Worm (Caenorhabditis elegans) whole organism, young adult: Measurements from ENCODE around the gene tbce-1.

Experiments
- B0035.1 ChIP-seq: sonication (generic microtip); optimal IDR thresholded peaks from 2 replicates; lab custom pipeline; 2016; ENCODE audit warnings: missing genetic modification characterization, mild to moderate bottlenecking, missing compliant biosample characterization, missing genotype, missing genetic modification reagents
- B0261.1 ChIP-seq: sonication (generic microtip); optimal IDR thresholded peaks from 2 replicates; lab custom pipeline; 2016; ENCODE audit warnings: mild to moderate bottlenecking, missing genetic modification characterization, moderate library complexity, missing compliant biosample characterization
- F10E7.11 ChIP-seq: sonication (generic microtip); optimal IDR thresholded peaks from 2 replicates; lab custom pipeline; 2017; ENCODE audit warnings: mild to moderate bottlenecking, missing genetic modification characterization, moderate library complexity, missing compliant biosample characterization
- F22D6.2 ChIP-seq: sonication (generic microtip); optimal IDR thresholded peaks from 2 replicates; lab custom pipeline; 2016; ENCODE audit warnings: mild to moderate bottlenecking, missing genetic modification characterization, missing compliant biosample characterization
- F39B2.1 ChIP-seq: fragments of 200-800 bp; sonication (Bioruptor generic); IDR thresholded peaks from 2 replicates; pipeline ENCODE4 v1.3.6; 2022; ENCODE audit warnings: missing genetic modification reagents, missing genetic modification characterization, missing compliant biosample characterization
- F57C9.4 ChIP-seq: sonication (generic microtip); optimal IDR thresholded peaks from 2 replicates; lab custom pipeline; 2017; ENCODE audit warnings: mild to moderate bottlenecking, missing genetic modification characterization, missing compliant biosample characterization
- K11D2.4 ChIP-seq: fragments of 200-800 bp; sonication (Bioruptor generic); IDR thresholded peaks from 2 replicates; pipeline ENCODE4 v1.3.6; 2022; ENCODE audit warnings: missing genetic modification reagents, missing genetic modification characterization, missing compliant biosample characterization
- K12H6.12 ChIP-seq: fragments of 200-800 bp; sonication (Bioruptor generic); optimal IDR thresholded peaks from 2 replicates; lab custom pipeline; 2018; ENCODE audit warnings: mild to moderate bottlenecking, missing genetic modification characterization, missing compliant biosample characterization
- T26A5.8 ChIP-seq: sonication (generic microtip); optimal IDR thresholded peaks from 2 replicates; lab custom pipeline; 2016; ENCODE audit warnings: missing genetic modification characterization, missing compliant biosample characterization
- Y56A3A.18 ChIP-seq: fragments of 200-800 bp; sonication (Bioruptor generic); IDR thresholded peaks from 2 replicates; pipeline ENCODE4 v1.3.6; 2022; ENCODE audit warnings: missing genetic modification reagents, missing genetic modification characterization, missing compliant biosample characterization
- Y79H2A.3 ChIP-seq: fragments of 200-800 bp; sonication (Bioruptor generic); conservative IDR thresholded peaks from 2 replicates; pipeline ENCODE4 v1.3.6; 2022; ENCODE audit warnings: missing genetic modification reagents, missing genetic modification characterization, missing compliant biosample characterization
- atf-7 ChIP-seq: sonication (generic microtip); optimal IDR thresholded peaks from 2 replicates; lab custom pipeline; 2017; ENCODE audit warnings: mild to moderate bottlenecking, missing genetic modification characterization, missing compliant biosample characterization
- attf-5 ChIP-seq: fragments of 200-800 bp; sonication (Bioruptor generic); optimal IDR thresholded peaks from 2 replicates; lab custom pipeline; 2018; ENCODE audit warnings: mild to moderate bottlenecking, missing genetic modification characterization, missing compliant biosample characterization
- ccch-3 ChIP-seq: fragments of 200-800 bp; sonication (Bioruptor generic); optimal IDR thresholded peaks from 2 replicates; lab custom pipeline; 2018; ENCODE audit warnings: mild to moderate bottlenecking, missing genetic modification characterization, missing compliant biosample characterization
- cebp-1 ChIP-seq, 2 experiments: fragments of 200-800 bp in 1 of 2; sonication (Bioruptor generic) in 1 of 2; sonication (generic microtip) in 1 of 2; IDR thresholded peaks in 1 of 2; optimal IDR thresholded peaks in 1 of 2; 2 replicates each; pipeline versions ENCODE4 v1.3.6 to Lab custom; 2017 to 2022; ENCODE audit warnings: missing compliant biosample characterization in 2 of 2, missing genetic modification characterization in 2 of 2, mild to moderate bottlenecking in 1 of 2, missing genetic modification reagents in 1 of 2, moderate library complexity in 1 of 2
- cebp-2 ChIP-seq: fragments of 200-800 bp; sonication (Bioruptor generic); IDR thresholded peaks from 2 replicates; pipeline ENCODE4 v1.3.6; 2022; ENCODE audit warnings: missing genetic modification characterization, missing compliant biosample characterization
- ceh-40 ChIP-seq: fragments of 200-800 bp; sonication (Bioruptor generic); IDR thresholded peaks from 2 replicates; pipeline ENCODE4 v1.3.6; 2022; ENCODE audit warnings: missing genetic modification characterization, missing compliant biosample characterization
- efl-1 ChIP-seq: fragments of 150-350 bp; optimal IDR thresholded peaks from 2 replicates; lab custom pipeline; 2014; ENCODE audit warnings: missing biosample characterization, missing genetic modification reagents, missing genetic modification characterization
- egl-44 ChIP-seq: fragments of 200-800 bp; sonication (Bioruptor generic); IDR thresholded peaks from 2 replicates; pipeline ENCODE4 v1.3.6; 2022; ENCODE audit warnings: missing genetic modification reagents, missing genetic modification characterization, missing compliant biosample characterization
- fkh-3 ChIP-seq: sonication (generic microtip); optimal IDR thresholded peaks from 2 replicates; lab custom pipeline; 2016; ENCODE audit warnings: mild to moderate bottlenecking, missing genetic modification characterization, missing compliant biosample characterization
- hlh-12 ChIP-seq: sonication (generic microtip); optimal IDR thresholded peaks from 2 replicates; lab custom pipeline; 2016; ENCODE audit warnings: missing genetic modification characterization, missing compliant biosample characterization
- hlh-26 ChIP-seq: fragments of 200-800 bp; sonication (Bioruptor generic); conservative IDR thresholded peaks from 2 replicates; pipeline ENCODE4 v1.3.6; 2022; ENCODE audit warnings: missing genetic modification reagents, missing genetic modification characterization, missing compliant biosample characterization
- lin-35 ChIP-seq, 3 experiments: fragments of 150-350 bp in 2 of 3; sonication (generic microtip) in 1 of 3; optimal IDR thresholded peaks; 2 replicates each; lab custom pipeline; 2014 to 2018; ENCODE audit warnings: missing biosample characterization in 3 of 3, missing genetic modification characterization in 3 of 3, missing genetic modification reagents in 3 of 3
- lin-40 ChIP-seq: sonication (generic microtip); optimal IDR thresholded peaks from 2 replicates; lab custom pipeline; 2016; ENCODE audit warnings: missing genetic modification characterization, mild to moderate bottlenecking, missing compliant biosample characterization, missing genotype, missing genetic modification reagents
- lsy-27 ChIP-seq: sonication (generic microtip); optimal IDR thresholded peaks from 2 replicates; lab custom pipeline; 2017; ENCODE audit warnings: missing genetic modification characterization, mild to moderate bottlenecking, missing compliant biosample characterization, antibody characterized with exemption, missing genotype, borderline replicate concordance; ENCODE audit not compliant: insufficient read depth
- nfya-2 ChIP-seq: fragments of 200-800 bp; sonication (Bioruptor generic); IDR thresholded peaks from 2 replicates; pipeline ENCODE4 v1.3.6; 2022; ENCODE audit warnings: missing genetic modification reagents, missing genetic modification characterization, missing compliant biosample characterization
- nfyb-1 ChIP-seq: fragments of 200-800 bp; sonication (Bioruptor generic); IDR thresholded peaks from 2 replicates; pipeline ENCODE4 v1.3.6; 2022; ENCODE audit warnings: missing genetic modification reagents, missing genetic modification characterization, missing compliant biosample characterization
- nhr-27 ChIP-seq: fragments of 200-800 bp; sonication (Bioruptor generic); optimal IDR thresholded peaks from 2 replicates; lab custom pipeline; 2018; ENCODE audit warnings: mild to moderate bottlenecking, missing genetic modification characterization, moderate library complexity, missing compliant biosample characterization
- nhr-80 ChIP-seq: sonication (generic microtip); optimal IDR thresholded peaks from 2 replicates; lab custom pipeline; 2016; ENCODE audit warnings: missing genetic modification characterization, missing compliant biosample characterization
- repo-1 ChIP-seq: sonication (generic microtip); optimal IDR thresholded peaks from 2 replicates; lab custom pipeline; 2017; ENCODE audit warnings: mild to moderate bottlenecking, missing genetic modification characterization, missing compliant biosample characterization
- rpc-1 ChIP-seq, 2 experiments: fragments of 150-350 bp in 1 of 2; sonication (generic microtip) in 1 of 2; optimal IDR thresholded peaks; 2 replicates each; lab custom pipeline; 2014 to 2018; ENCODE audit warnings: missing biosample characterization in 1 of 2, missing genetic modification characterization in 1 of 2, missing genetic modification reagents in 1 of 2, missing genotype in 1 of 2
- snpc-4 ChIP-seq, 5 experiments: fragments of 150-350 bp in 1 of 5; sonication (generic microtip) in 4 of 5; optimal IDR thresholded peaks; 2 replicates each; lab custom pipeline; 2014 to 2018; ENCODE audit warnings: missing genetic modification characterization in 5 of 5, missing biosample characterization in 3 of 5, antibody characterized with exemption in 2 of 5, mild to moderate bottlenecking in 2 of 5, missing compliant biosample characterization in 2 of 5, missing genotype in 2 of 5, moderate library complexity in 2 of 5, missing genetic modification reagents in 1 of 5
- sptf-2 ChIP-seq: fragments of 200-800 bp; sonication (Bioruptor generic); optimal IDR thresholded peaks from 2 replicates; lab custom pipeline; 2018; ENCODE audit warnings: mild to moderate bottlenecking, missing genetic modification characterization, missing compliant biosample characterization
- unc-130 ChIP-seq: sonication (generic microtip); optimal IDR thresholded peaks from 2 replicates; lab custom pipeline; 2016; ENCODE audit warnings: missing genetic modification reagents, missing genetic modification characterization, missing compliant biosample characterization
- ztf-22 ChIP-seq: fragments of 200-800 bp; sonication (Bioruptor generic); optimal IDR thresholded peaks from 2 replicates; lab custom pipeline; 2018; ENCODE audit warnings: mild to moderate bottlenecking, missing genetic modification characterization, moderate library complexity, missing compliant biosample characterization
- ztf-26 ChIP-seq: sonication (generic microtip); optimal IDR thresholded peaks from 2 replicates; lab custom pipeline; 2017; ENCODE audit warnings: missing genetic modification characterization, missing compliant biosample characterization
- ztf-6 ChIP-seq: fragments of 200-800 bp; sonication (Bioruptor generic); IDR thresholded peaks from 2 replicates; pipeline ENCODE4 v1.3.6; 2022; ENCODE audit warnings: missing genetic modification reagents, missing genetic modification characterization, missing compliant biosample characterization

Gene tbce-1

ce11 chrIV:8252856-8253255 lies 41.6 kb upstream of the tbce-1 start (continued):
- TF ChIP-seq lsy-27 (tag; lab: Kevin White, UChicago): peak; percentile 35
- TF ChIP-seq rpc-1 (optimal IDR thresholded peaks at IDR 0.05; lab: Kevin White, UChicago): peak; percentile 94
- TF ChIP-seq rpc-1 (tag; optimal IDR thresholded peaks at IDR 0.05; lab: Kevin White, UChicago): peak; percentile 99
- TF ChIP-seq K11D2.4 (GFP tag; lab: Robert Waterston, UW): peak; percentile 56; the same call in 1 of the 2 replicates

DNA sequence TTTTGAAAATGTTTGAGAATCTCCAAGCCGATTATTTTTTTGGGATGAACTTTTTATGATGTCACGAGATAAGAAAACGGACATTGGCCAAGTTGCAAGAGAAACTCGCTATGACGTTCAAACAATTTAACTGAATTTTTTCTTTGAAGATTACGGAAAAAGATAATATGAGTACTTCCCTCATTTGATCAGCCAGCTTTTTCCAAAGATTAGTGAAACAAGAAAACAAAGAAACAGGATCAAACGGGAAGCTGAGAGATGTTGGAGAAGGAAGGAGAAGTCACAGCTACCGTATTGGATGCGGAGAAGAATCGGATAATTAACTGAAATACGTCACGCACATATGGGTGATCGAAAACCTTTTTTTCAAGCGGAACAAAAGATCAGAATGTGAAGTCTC lies 40.3 kb upstream of the tbce-1 start:
- TF ChIP-seq Y79H2A.3 (GFP tag; lab: Robert Waterston, UW): no peak
- TF ChIP-seq nhr-80 (tag; lab: Kevin White, UChicago): no peak
- TF ChIP-seq T26A5.8 (tag; lab: Kevin White, UChicago): no peak
- TF ChIP-seq B0261.1 (tag; lab: Kevin White, UChicago): no peak
- no peak for TF ChIP-seq nhr-27
- no peak for TF ChIP-seq nfyb-1 (GFP tag; lab: Robert Waterston, UW)
- TF ChIP-seq hlh-26: no peak
- TF ChIP-seq F39B2.1 (GFP tag; lab: Robert Waterston, UW): no peak
- no peak for TF ChIP-seq Y56A3A.18
- no peak for TF ChIP-seq B0035.1 (tag; lab: Kevin White, UChicago)
- no peak for TF ChIP-seq K12H6.12 (tag; lab: Kevin White, UChicago)
- TF ChIP-seq snpc-4 (GFP tag; optimal IDR thresholded peaks at IDR 0.05; lab: Kevin White, UChicago): no peak
- no peak for TF ChIP-seq snpc-4 (tag; optimal IDR thresholded peaks at IDR 0.05; lab: Kevin White, UChicago)
- no peak for TF ChIP-seq attf-5
- TF ChIP-seq repo-1: no peak
- no peak for TF ChIP-seq K11D2.4 (GFP tag; lab: Robert Waterston, UW)
- TF ChIP-seq lin-40 (tag; lab: Kevin White, UChicago): no peak
- TF ChIP-seq nfya-2: no peak
- no peak for TF ChIP-seq cebp-2 (GFP tag; lab: Robert Waterston, UW)
- TF ChIP-seq, all 124 proteins: peak for 0

ce11 chrIV:8255221-8255620 lies 39.3 kb upstream of the tbce-1 start:
- no peak for TF ChIP-seq hlh-12 (tag; lab: Kevin White, UChicago)
- TF ChIP-seq nhr-80 (tag; lab: Kevin White, UChicago): peak; percentile 22

DNA sequence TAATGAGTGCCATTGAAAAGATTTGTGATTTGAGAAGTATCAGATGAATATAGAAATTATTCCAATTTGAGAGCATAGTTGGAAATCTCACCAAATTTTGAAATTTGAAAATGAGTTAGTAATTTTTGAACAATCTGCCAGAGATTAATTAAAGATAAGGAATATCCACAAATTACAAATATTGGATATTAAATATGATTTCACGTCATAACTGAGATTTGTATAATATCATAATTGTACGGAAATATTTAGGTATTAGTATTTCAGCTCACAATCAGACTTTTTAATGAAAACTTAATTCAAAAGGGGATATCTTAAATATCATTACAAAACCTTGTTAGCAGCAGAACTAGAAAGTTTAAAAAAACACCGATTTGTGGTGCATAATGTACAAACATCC lies 34.6 kb upstream of the tbce-1 start, which contains the start of gene K07H8.7:
K07H8.7 (minus strand) TSS at position 101 of the 400 bp plus-strand sequence.
- no peak for TF ChIP-seq cebp-1 (GFP tag; IDR thresholded peaks at IDR 0.05; lab: Robert Waterston, UW)
- TF ChIP-seq cebp-1 (tag; optimal IDR thresholded peaks at IDR 0.05; lab: Kevin White, UChicago): no peak
- TF ChIP-seq K12H6.12 (tag; lab: Kevin White, UChicago): no peak
- no peak for TF ChIP-seq efl-1 (GFP tag; lab: Kevin White, UChicago)
- no peak for TF ChIP-seq ztf-26 (tag; lab: Kevin White, UChicago)
- no peak for TF ChIP-seq cebp-2 (GFP tag; lab: Robert Waterston, UW)
- no peak for TF ChIP-seq sptf-2 (GFP tag; lab: Kevin White, UChicago)
- no peak for TF ChIP-seq unc-130 (GFP tag; lab: Kevin White, UChicago)
- TF ChIP-seq fkh-3: no peak
- no peak for TF ChIP-seq F10E7.11 (tag; lab: Kevin White, UChicago)
- TF ChIP-seq F57C9.4 (tag; lab: Kevin White, UChicago): no peak
- TF ChIP-seq egl-44: no peak
- TF ChIP-seq atf-7: no peak
- no peak for TF ChIP-seq snpc-4 (GFP tag; optimal IDR thresholded peaks at IDR 0.05; lab: Kevin White, UChicago)
- TF ChIP-seq snpc-4 (tag; optimal IDR thresholded peaks at IDR 0.05; lab: Kevin White, UChicago): no peak
- TF ChIP-seq F22D6.2 (tag; lab: Kevin White, UChicago): no peak
- no peak for TF ChIP-seq ceh-40 (GFP tag; lab: Robert Waterston, UW)
- TF ChIP-seq nhr-80 (tag; lab: Kevin White, UChicago): no peak
- no peak for TF ChIP-seq ccch-3 (GFP tag; lab: Kevin White, UChicago)
- no peak for TF ChIP-seq ztf-6
- TF ChIP-seq ztf-22 (GFP tag; lab: Kevin White, UChicago): no peak
- TF ChIP-seq lin-35 (GFP tag; optimal IDR thresholded peaks at IDR 0.05; lab: Kevin White, UChicago): no peak
